Worm (Caenorhabditis elegans): ENCODE results near the gene F10G2.7.

DNA sequence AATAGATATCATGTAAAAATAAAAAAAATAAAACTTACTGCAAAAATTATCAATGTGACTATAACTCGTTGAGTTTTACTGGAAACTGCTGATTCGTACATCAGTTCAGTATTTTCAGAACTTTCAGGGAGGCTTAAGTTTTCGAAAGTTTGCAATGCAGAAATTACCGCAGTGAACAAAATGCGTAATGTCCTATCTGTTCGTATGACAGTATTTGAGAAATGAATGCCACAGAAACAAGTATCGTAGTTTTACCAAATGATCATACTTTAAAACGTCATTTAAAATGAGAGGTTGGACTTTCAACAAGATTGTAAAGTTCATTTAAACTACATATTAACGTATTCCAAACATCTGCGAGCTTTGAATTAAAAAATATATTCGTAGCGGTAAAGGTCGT is 19.6 kb upstream of the F10G2.7 start, which contains the start of gene C03G6.21:
- TF ChIP-seq unc-62 (GFP tag; optimal IDR thresholded peaks at IDR 0.05) = no peak
- TF ChIP-seq blmp-1 (tag; optimal IDR thresholded peaks at IDR 0.05) = no peak
- no peak for TF ChIP-seq mab-5 (tag; optimal IDR thresholded peaks at IDR 0.05)
- no peak for TF ChIP-seq mep-1 (tag; optimal IDR thresholded peaks at IDR 0.05)
- TF ChIP-seq nhr-237 (tag; optimal IDR thresholded peaks at IDR 0.05) = no peak
- no peak for TF ChIP-seq sptf-1 (tag; optimal IDR thresholded peaks at IDR 0.05)
- no peak for TF ChIP-seq lin-13 (tag; optimal IDR thresholded peaks at IDR 0.05)
- no peak for TF ChIP-seq snpc-4 (tag; optimal IDR thresholded peaks at IDR 0.05)
- no peak for TF ChIP-seq ztf-11 (tag; optimal IDR thresholded peaks at IDR 0.05)
- no peak for TF ChIP-seq flh-1 (GFP tag; optimal IDR thresholded peaks at IDR 0.05)
